Worm (Caenorhabditis elegans): ENCODE measurements around the gene clp-6.
A peak's percentile ranks its signal among the peaks of the same experiment; 100 is the strongest.

The clp-6 gene

DNA sequence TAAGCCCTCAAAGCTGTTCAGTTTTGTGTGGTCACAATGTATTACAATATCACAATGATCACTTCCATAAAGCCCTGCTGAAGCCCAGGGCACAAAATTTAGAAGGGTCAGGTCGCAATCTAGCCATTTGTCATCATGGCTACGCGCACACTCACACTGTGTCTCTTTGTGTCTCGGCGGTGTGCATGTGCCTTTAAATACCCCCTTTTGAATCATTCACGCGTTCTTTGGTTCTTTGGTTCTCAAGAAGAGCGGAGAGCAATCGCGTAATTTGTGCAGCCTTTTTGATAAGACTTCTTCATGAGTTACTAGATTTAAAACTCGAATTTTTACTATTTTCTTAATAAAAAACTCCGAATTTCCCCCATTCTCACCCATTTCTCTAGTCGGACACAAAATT is 20.2 kb upstream of the clp-6 start:
- TF ChIP-seq php-3 (GFP tag; IDR thresholded peaks at IDR 0.05) (0 out of 2 replicates have a peak, but pooled peaks have one; percentile 16), daf-12 (tag; optimal IDR thresholded peaks at IDR 0.05) (no peak), hlh-30 (tag; optimal IDR thresholded peaks at IDR 0.05; ENCODE audit: insufficient read depth) (peak; percentile 73), dmd-9 (GFP tag; IDR thresholded peaks at IDR 0.05) (no peak), mxl-2 (GFP tag; conservative IDR thresholded peaks at IDR 0.05) (peak; percentile 60), ces-1 (GFP tag; optimal IDR thresholded peaks at IDR 0.05) (no peak), nhr-237 (tag; optimal IDR thresholded peaks at IDR 0.05) (no peak), gei-8 (GFP tag; optimal IDR thresholded peaks at IDR 0.05) (no peak), lsy-2 (tag; optimal IDR thresholded peaks at IDR 0.05) (no peak), nhr-25 (tag; optimal IDR thresholded peaks at IDR 0.05; ENCODE audit: borderline replicate concordance, insufficient read depth) (no peak), zag-1 (tag; optimal IDR thresholded peaks at IDR 0.05) (no peak), zip-11 (GFP tag; IDR thresholded peaks at IDR 0.05) (no peak), zfp-3 (GFP tag; conservative IDR thresholded peaks at IDR 0.05) (no peak), daf-19 (GFP tag; conservative IDR thresholded peaks at IDR 0.05) (no peak), daf-16 (GFP tag; optimal IDR thresholded peaks at IDR 0.05) (no peak), daf-16 (tag; optimal IDR thresholded peaks at IDR 0.05) (peak; percentile 56), mes-2 (tag; optimal IDR thresholded peaks at IDR 0.05; ENCODE audit: poor library complexity, severe bottlenecking) (peak; percentile 29), ceh-62 (tag; optimal IDR thresholded peaks at IDR 0.05) (no peak), dve-1 (tag; optimal IDR thresholded peaks at IDR 0.05; ENCODE audit: insufficient read depth) (peak; percentile 71), ceh-32 (tag; optimal IDR thresholded peaks at IDR 0.05; ENCODE audit: poor library complexity) (no peak), set-16 (GFP tag; IDR thresholded peaks at IDR 0.05) (no peak), daf-8 (GFP tag; IDR thresholded peaks at IDR 0.05) (no peak), D1046.2 (GFP tag; IDR thresholded peaks at IDR 0.05) (no peak), nhr-76 (tag; optimal IDR thresholded peaks at IDR 0.05) (no peak), nhr-77 (tag; optimal IDR thresholded peaks at IDR 0.05) (peak; percentile 26), mdl-1 (tag; optimal IDR thresholded peaks at IDR 0.05) (peak in 1 of 2 experiments; percentile 41), pqm-1 (tag; optimal IDR thresholded peaks at IDR 0.05) (peak; percentile 65), lin-15B (tag; optimal IDR thresholded peaks at IDR 0.05) (no peak), spr-1 (tag; optimal IDR thresholded peaks at IDR 0.05) (no peak), nhr-6 (tag; optimal IDR thresholded peaks at IDR 0.05) (peak; percentile 73), dmd-6 (GFP tag; IDR thresholded peaks at IDR 0.05) (peak; percentile 77), hlh-11 (tag; optimal IDR thresholded peaks at IDR 0.05) (peak; percentile 78), lin-29 (GFP tag; IDR thresholded peaks at IDR 0.05) (no peak), T20F7.1 (GFP tag; optimal IDR thresholded peaks at IDR 0.05) (no peak), lin-38 (GFP tag; IDR thresholded peaks at IDR 0.05) (peak; percentile 31; the same call in 1 of the 2 replicates), lin-13 (GFP tag; optimal IDR thresholded peaks at IDR 0.05) (no peak), arid-1 (GFP tag; conservative IDR thresholded peaks at IDR 0.05) (0 out of 2 replicates have a peak, but pooled peaks have one; percentile 35), egl-43 (GFP tag; IDR thresholded peaks at IDR 0.05) (0 out of 2 replicates have a peak, but pooled peaks have one; percentile 43), mep-1 (tag; optimal IDR thresholded peaks at IDR 0.05) (peak; percentile 21), fkh-10 (GFP tag; optimal IDR thresholded peaks at IDR 0.05) (no peak), sdz-12 (GFP tag; optimal IDR thresholded peaks at IDR 0.05) (no peak), mxl-3 (GFP tag; optimal IDR thresholded peaks at IDR 0.05) (peak; percentile 56), nhr-48 (tag; optimal IDR thresholded peaks at IDR 0.05) (no peak), nhr-28 (tag; optimal IDR thresholded peaks at IDR 0.05) (peak; percentile 87)

All from whole organism, L4 larva.